Worm (Caenorhabditis elegans): ENCODE data around the gene C02B8.7.

DNA sequence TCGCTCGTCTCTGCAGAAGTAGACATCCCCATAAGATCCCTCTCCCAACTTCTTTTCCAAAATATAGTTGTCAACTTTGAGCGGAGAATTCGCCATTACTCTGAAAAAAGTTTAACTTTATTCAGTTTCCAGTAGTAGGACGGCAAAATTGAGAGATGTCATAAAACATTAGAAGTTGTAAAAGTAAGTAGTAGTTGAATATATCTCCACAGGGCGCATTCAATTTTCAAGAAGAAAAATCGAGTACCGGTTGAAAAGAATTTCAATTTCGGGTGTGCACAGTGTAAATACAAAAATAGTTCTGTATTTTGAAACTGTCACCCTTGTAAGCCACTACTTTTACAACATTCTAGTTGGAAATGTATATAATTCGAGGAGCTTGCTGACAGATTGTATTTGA lies 12.9 kb upstream of the C02B8.7 start, which contains the start of gene F22F1.2:
- TF ChIP-seq nhr-77 (tag; optimal IDR thresholded peaks at IDR 0.05): no peak
- TF ChIP-seq zag-1 (tag; optimal IDR thresholded peaks at IDR 0.05): no peak
- no peak for TF ChIP-seq unc-39 (tag; optimal IDR thresholded peaks at IDR 0.05)
- no peak for TF ChIP-seq egl-27 (tag; optimal IDR thresholded peaks at IDR 0.05)
- TF ChIP-seq lin-39 (tag; optimal IDR thresholded peaks at IDR 0.05): no peak
- TF ChIP-seq ama-1 (optimal IDR thresholded peaks at IDR 0.05): no peak
- TF ChIP-seq nhr-237 (tag; optimal IDR thresholded peaks at IDR 0.05): no peak
- TF ChIP-seq fos-1 (tag; optimal IDR thresholded peaks at IDR 0.05): no peak

Measured in whole organism, L2 larva.